3 fruit fly cellular contexts compared by ENCODE assay signal in genomic region chr3R:25004763-25005162, dm6.
TF ChIP-seq lines count a peak whose summit lies in the region.

No protein-coding gene starts in this region.

- no peak for TF ChIP-seq CTCF in whole organism, embryonic (GFP tag; optimal IDR thresholded peaks at IDR 0.05; lab: Kevin White, UChicago)

TF ChIP-seq in whole organism, embryonic, 481 proteins besides CTCF, POLR2A, EP300 and RAD21 (continues in another document):
- TF ChIP-seq Myb (GFP tag; optimal IDR thresholded peaks at IDR 0.05; lab: Kevin White, UChicago) (no peak), CG9215 (GFP tag; IDR thresholded peaks at IDR 0.05; lab: Robert Waterston, UW) (0 out of 2 replicates have a peak, but pooled peaks have one; percentile 13), CG2712 (tag; optimal IDR thresholded peaks at IDR 0.05; lab: Kevin White, UChicago) (peak; percentile 45), tna (GFP tag; IDR thresholded peaks at IDR 0.05; lab: Robert Waterston, UW; ENCODE audit: partially characterized antibody) (no peak), CG43689 (GFP tag; IDR thresholded peaks at IDR 0.05; lab: Robert Waterston, UW) (0 out of 2 replicates have a peak, but pooled peaks have one; percentile 14), tx (GFP tag; optimal IDR thresholded peaks at IDR 0.05; lab: Kevin White, UChicago) (peak; percentile 20), hth (optimal IDR thresholded peaks at IDR 0.05; lab: Kevin White, UChicago) (no peak), bbx (GFP tag; IDR thresholded peaks at IDR 0.05; lab: Robert Waterston, UW; ENCODE audit: partially characterized antibody) (no peak), CG10147 (GFP tag; optimal IDR thresholded peaks at IDR 0.05; lab: Kevin White, UChicago) (no peak), CG2889 (GFP tag; IDR thresholded peaks at IDR 0.05; lab: Robert Waterston, UW) (no peak), Abd-B (GFP tag; optimal IDR thresholded peaks at IDR 0.05; lab: Kevin White, UChicago) (peak; percentile 55), Hr39 (optimal IDR thresholded peaks at IDR 0.05; lab: Kevin White, UChicago) (no peak), B-H2 (GFP tag; optimal IDR thresholded peaks at IDR 0.05; lab: Kevin White, UChicago) (no peak), rib (GFP tag; IDR thresholded peaks at IDR 0.05; lab: Robert Waterston, UW) (no peak), pzg (GFP tag; optimal IDR thresholded peaks at IDR 0.05; lab: Kevin White, UChicago) (no peak), Pdp1 (GFP tag; optimal IDR thresholded peaks at IDR 0.05; lab: Kevin White, UChicago) (peak in 1 of 2 experiments; percentile 50), inv (GFP tag; IDR thresholded peaks at IDR 0.05; lab: Robert Waterston, UW; ENCODE audit: partially characterized antibody) (no peak), CG3281 (GFP tag; optimal IDR thresholded peaks at IDR 0.05; lab: Kevin White, UChicago) (peak; percentile 22), stc (GFP tag; IDR thresholded peaks at IDR 0.05; lab: Robert Waterston, UW) (peak; percentile 68), CG4404 (GFP tag; IDR thresholded peaks at IDR 0.05; lab: Robert Waterston, UW) (peak; percentile 40; the same call in 1 of the 2 replicates), oc (tag; optimal IDR thresholded peaks at IDR 0.05; lab: Kevin White, UChicago) (peak; percentile 92), YL-1 (GFP tag; optimal IDR thresholded peaks at IDR 0.05; lab: Kevin White, UChicago) (no peak), lmd (GFP tag; IDR thresholded peaks at IDR 0.05; lab: Robert Waterston, UW) (peak; percentile 76), CG13296 (GFP tag; optimal IDR thresholded peaks at IDR 0.05; lab: Kevin White, UChicago) (no peak), NfI (GFP tag; optimal IDR thresholded peaks at IDR 0.05; lab: Kevin White, UChicago) (peak; percentile 44), nerfin-1 (tag; optimal IDR thresholded peaks at IDR 0.05; lab: Kevin White, UChicago) (no peak), CG4328 (GFP tag; optimal IDR thresholded peaks at IDR 0.05; lab: Kevin White, UChicago) (no peak), CG31388 (GFP tag; optimal IDR thresholded peaks at IDR 0.05; lab: Kevin White, UChicago) (peak; percentile 8), fd102C (GFP tag; optimal IDR thresholded peaks at IDR 0.05; lab: Kevin White, UChicago) (no peak), CG2129 (GFP tag; IDR thresholded peaks at IDR 0.05; lab: Robert Waterston, UW; ENCODE audit: partially characterized antibody) (no peak)

TF ChIP-seq in whole organism, prepupa, 60 proteins besides CTCF, POLR2A, EP300 and RAD21 (continues in another document):
- peak; percentile 1 for TF ChIP-seq CG7368 (GFP tag; optimal IDR thresholded peaks at IDR 0.05; lab: Kevin White, UChicago)
- peak; percentile 37 for TF ChIP-seq achi (GFP tag; optimal IDR thresholded peaks at IDR 0.05; lab: Kevin White, UChicago)
- peak; percentile 50 for TF ChIP-seq svp (GFP tag; lab: Kevin White, UChicago)
- TF ChIP-seq CG31627 (GFP tag; optimal IDR thresholded peaks at IDR 0.05; lab: Kevin White, UChicago) = peak; percentile 10
- TF ChIP-seq CG6854 (GFP tag; optimal IDR thresholded peaks at IDR 0.05; lab: Kevin White, UChicago) = no peak
- no peak for TF ChIP-seq CG16779 (tag; optimal IDR thresholded peaks at IDR 0.05; lab: Kevin White, UChicago)
- TF ChIP-seq Eip93F (GFP tag; optimal IDR thresholded peaks at IDR 0.05; lab: Kevin White, UChicago) = no peak
- TF ChIP-seq Blimp-1 (GFP tag; optimal IDR thresholded peaks at IDR 0.05; lab: Kevin White, UChicago) = no peak
- TF ChIP-seq Sox15 (GFP tag; optimal IDR thresholded peaks at IDR 0.05; lab: Kevin White, UChicago) = no peak
- no peak for TF ChIP-seq fd85E (GFP tag; optimal IDR thresholded peaks at IDR 0.05; lab: Kevin White, UChicago)
- peak; percentile 39 for TF ChIP-seq net (GFP tag; optimal IDR thresholded peaks at IDR 0.05; lab: Kevin White, UChicago)
- no peak for TF ChIP-seq CG6808 (GFP tag; optimal IDR thresholded peaks at IDR 0.05; lab: Kevin White, UChicago)
- peak in 1 of 2 experiments; percentile 27 for TF ChIP-seq salr (GFP tag; optimal IDR thresholded peaks at IDR 0.05; lab: Kevin White, UChicago)
- TF ChIP-seq fd59A (GFP tag; optimal IDR thresholded peaks at IDR 0.05; lab: Kevin White, UChicago) = no peak
- TF ChIP-seq dac (GFP tag; optimal IDR thresholded peaks at IDR 0.05; lab: Kevin White, UChicago) = peak; percentile 23
- no peak for TF ChIP-seq lz (GFP tag; optimal IDR thresholded peaks at IDR 0.05; lab: Kevin White, UChicago)
- TF ChIP-seq pdm3 (GFP tag; optimal IDR thresholded peaks at IDR 0.05; lab: Kevin White, UChicago) = peak; percentile 47
- TF ChIP-seq Lpt (GFP tag; optimal IDR thresholded peaks at IDR 0.05; lab: Kevin White, UChicago) = peak; percentile 25
- no peak for TF ChIP-seq vri (GFP tag; optimal IDR thresholded peaks at IDR 0.05; lab: Kevin White, UChicago)
- TF ChIP-seq CG15336 (GFP tag; IDR thresholded peaks at IDR 0.05; lab: Robert Waterston, UW) = peak; percentile 66
- TF ChIP-seq Gug (GFP tag; IDR thresholded peaks at IDR 0.05; lab: Robert Waterston, UW) = peak; percentile 39; the same call in 1 of the 2 replicates
- peak; percentile 70; the same call in 2 of the 3 replicates for TF ChIP-seq CG8119 (GFP tag; IDR thresholded peaks at IDR 0.05; lab: Robert Waterston, UW)
- no peak for TF ChIP-seq Ets96B (tag; optimal IDR thresholded peaks at IDR 0.05; lab: Kevin White, UChicago)
- no peak for TF ChIP-seq Met (GFP tag; optimal IDR thresholded peaks at IDR 0.05; lab: Kevin White, UChicago)
- peak; percentile 6 for TF ChIP-seq CG34406 (GFP tag; optimal IDR thresholded peaks at IDR 0.05; lab: Kevin White, UChicago)
- no peak for TF ChIP-seq CG10669 (GFP tag; optimal IDR thresholded peaks at IDR 0.05; lab: Kevin White, UChicago)
- TF ChIP-seq spab (GFP tag; optimal IDR thresholded peaks at IDR 0.05; lab: Kevin White, UChicago) = no peak
- TF ChIP-seq dsx (GFP tag; optimal IDR thresholded peaks at IDR 0.05; lab: Kevin White, UChicago; ENCODE audit: poor library complexity, severe bottlenecking) = no peak
- TF ChIP-seq CG8319 (GFP tag; optimal IDR thresholded peaks at IDR 0.05; lab: Kevin White, UChicago) = no peak
- TF ChIP-seq Sox102F (GFP tag; optimal IDR thresholded peaks at IDR 0.05; lab: Kevin White, UChicago) = no peak
- TF ChIP-seq acj6 (GFP tag; optimal IDR thresholded peaks at IDR 0.05; lab: Kevin White, UChicago) = peak; percentile 34
- TF ChIP-seq Ets21C (GFP tag; optimal IDR thresholded peaks at IDR 0.05; lab: Kevin White, UChicago) = no peak
- no peak for TF ChIP-seq Hr38 (GFP tag; optimal IDR thresholded peaks at IDR 0.05; lab: Kevin White, UChicago)

TF ChIP-seq in whole organism, pupa, 21 proteins besides CTCF, POLR2A, EP300 and RAD21:
- TF ChIP-seq CG34367 (tag; optimal IDR thresholded peaks at IDR 0.05; lab: Kevin White, UChicago) (no peak), CG14655 (GFP tag; optimal IDR thresholded peaks at IDR 0.05; lab: Kevin White, UChicago) (peak; percentile 44), CG8301 (tag; optimal IDR thresholded peaks at IDR 0.05; lab: Kevin White, UChicago) (peak; percentile 56), Pif1B (GFP tag; optimal IDR thresholded peaks at IDR 0.05; lab: Kevin White, UChicago) (no peak), CG12605 (GFP tag; IDR thresholded peaks at IDR 0.05; lab: Robert Waterston, UW) (no peak), CG32121 (GFP tag; IDR thresholded peaks at IDR 0.05; lab: Robert Waterston, UW) (peak; percentile 46), CG9948 (tag; optimal IDR thresholded peaks at IDR 0.05; lab: Kevin White, UChicago) (peak; percentile 24), CG15710 (tag; optimal IDR thresholded peaks at IDR 0.05; lab: Kevin White, UChicago) (peak; percentile 2), Snoo (tag; optimal IDR thresholded peaks at IDR 0.05; lab: Kevin White, UChicago) (no peak), CG8159 (tag; optimal IDR thresholded peaks at IDR 0.05; lab: Kevin White, UChicago) (peak; percentile 7), fd96Ca (GFP tag; IDR thresholded peaks at IDR 0.05; lab: Robert Waterston, UW) (peak; percentile 80; the same call in 2 of the 3 replicates), EcR (GFP tag; optimal IDR thresholded peaks at IDR 0.05; lab: Kevin White, UChicago) (no peak), rn (GFP tag; IDR thresholded peaks at IDR 0.05; lab: Robert Waterston, UW) (peak; percentile 40; the same call in 1 of the 2 replicates), Ets98B (GFP tag; IDR thresholded peaks at IDR 0.05; lab: Robert Waterston, UW) (0 out of 2 replicates have a peak, but pooled peaks have one; percentile 58), D1 (tag; optimal IDR thresholded peaks at IDR 0.05; lab: Kevin White, UChicago) (no peak), CG17806 (tag; optimal IDR thresholded peaks at IDR 0.05; lab: Kevin White, UChicago) (peak; percentile 38), CG4496 (GFP tag; IDR thresholded peaks at IDR 0.05; lab: Robert Waterston, UW) (peak; percentile 70), gl (tag; optimal IDR thresholded peaks at IDR 0.05; lab: Kevin White, UChicago) (no peak), Pif1A (GFP tag; optimal IDR thresholded peaks at IDR 0.05; lab: Kevin White, UChicago) (peak; percentile 57), CG10348 (GFP tag; IDR thresholded peaks at IDR 0.05; lab: Robert Waterston, UW) (no peak), CG13204 (GFP tag; optimal IDR thresholded peaks at IDR 0.05; lab: Kevin White, UChicago) (no peak)

Comparison
In these comparisons a context has a peak if more than half of its experiments do, and no peak if none do; other contexts are left out.
1. Of the 7 proteins assayed by ChIP-seq in both whole organism, embryonic and whole organism, prepupa: peak only in whole organism, embryonic: Blimp-1 and Sox102F; only in whole organism, prepupa: Hr39 and Lpt; in both: Gug; in neither: 2.